Fruit fly (Drosophila melanogaster) whole organism, embryonic: ENCODE results near the gene AhcyL1.

Experiments used
- ATbp ChIP-seq: fragments of 200-800 bp; sonication (Bioruptor generic); optimal IDR thresholded peaks from 2 replicates; lab custom pipeline; 2017; ENCODE audit warnings: missing biosample characterization, mild to moderate bottlenecking, missing genetic modification characterization, missing genetic modification reagents
- Aef1 ChIP-seq: fragments of 200-800 bp; sonication (Bioruptor generic); IDR thresholded peaks from 3 replicates; pipeline ENCODE4 v1.3.6; 2022; ENCODE audit warnings: missing biosample characterization, missing genetic modification characterization
- Awh ChIP-seq: fragments of 200-800 bp; sonication (Bioruptor generic); IDR thresholded peaks from 2 replicates; pipeline ENCODE4, ENCODE4 v1.3.6; 2022; ENCODE audit warnings: missing biosample characterization, missing genetic modification characterization
- CG10147 ChIP-seq: fragments of 200-800 bp; sonication (Bioruptor generic); optimal IDR thresholded peaks from 2 replicates; lab custom pipeline; 2019; ENCODE audit warnings: missing biosample characterization, mild to moderate bottlenecking, missing genetic modification characterization, moderate library complexity
- CG10274 ChIP-seq: fragments of 200-800 bp; sonication (Bioruptor generic); optimal IDR thresholded peaks from 3 replicates; lab custom pipeline; 2017; ENCODE audit warnings: missing biosample characterization, mild to moderate bottlenecking, missing genetic modification characterization
- CG10565 ChIP-seq: fragments of 200-800 bp; sonication (Bioruptor generic); optimal IDR thresholded peaks from 3 replicates; lab custom pipeline; 2016; ENCODE audit warnings: missing biosample characterization, mild to moderate bottlenecking, missing genetic modification characterization
- CG13894 ChIP-seq: fragments of 200-800 bp; sonication (Bioruptor generic); optimal IDR thresholded peaks from 3 replicates; lab custom pipeline; 2018; ENCODE audit warnings: missing biosample characterization, mild to moderate bottlenecking, missing genetic modification characterization, moderate library complexity
- CG14014 ChIP-seq: fragments of 200-800 bp; sonication (Bioruptor generic); IDR thresholded peaks from 2 replicates; pipeline ENCODE4 v1.3.6; 2022; ENCODE audit warnings: missing biosample characterization, missing genetic modification characterization
- CG15073 ChIP-seq: fragments of 200-800 bp; sonication (Bioruptor generic); optimal IDR thresholded peaks from 2 replicates; lab custom pipeline; 2016; ENCODE audit warnings: missing biosample characterization, missing genetic modification characterization
- CG15479 ChIP-seq: fragments of 200-800 bp; sonication (Bioruptor generic); optimal IDR thresholded peaks from 3 replicates; lab custom pipeline; 2019; ENCODE audit warnings: missing biosample characterization, mild to moderate bottlenecking, missing genetic modification characterization, moderate library complexity
- CG16863 ChIP-seq: fragments of 200-800 bp; sonication (Bioruptor generic); optimal IDR thresholded peaks from 3 replicates; lab custom pipeline; 2016; ENCODE audit warnings: missing biosample characterization, missing genetic modification characterization
- CG17802 ChIP-seq: fragments of 200-800 bp; sonication (Bioruptor generic); optimal IDR thresholded peaks from 2 replicates; lab custom pipeline; 2018; ENCODE audit warnings: missing biosample characterization, mild to moderate bottlenecking, missing genetic modification characterization, moderate library complexity
- CG18476 ChIP-seq: fragments of 200-800 bp; sonication (Bioruptor generic); optimal IDR thresholded peaks from 2 replicates; lab custom pipeline; 2016; ENCODE audit warnings: missing biosample characterization, mild to moderate bottlenecking, missing genetic modification characterization
- CG18599 ChIP-seq: fragments of 200-800 bp; sonication (Bioruptor generic); optimal IDR thresholded peaks from 3 replicates; lab custom pipeline; 2017; ENCODE audit warnings: missing biosample characterization, missing genetic modification characterization, mild to moderate bottlenecking, moderate library complexity, missing genetic modification reagents
- CG31441 ChIP-seq: fragments of 200-800 bp; sonication (Bioruptor generic); IDR thresholded peaks from 2 replicates; pipeline ENCODE4 v1.3.6; 2022; ENCODE audit warnings: missing biosample characterization, missing genetic modification characterization
- CG3726 ChIP-seq: fragments of 200-800 bp; sonication (Bioruptor generic); IDR thresholded peaks from 3 replicates; pipeline ENCODE4, ENCODE4 v1.3.6; 2022; ENCODE audit warnings: missing biosample characterization, missing genetic modification characterization
- CG4707 ChIP-seq: fragments of 200-800 bp; sonication (Bioruptor generic); optimal IDR thresholded peaks from 2 replicates; lab custom pipeline; 2018; ENCODE audit warnings: missing biosample characterization, mild to moderate bottlenecking, missing genetic modification characterization, moderate library complexity
- CG6765 ChIP-seq: fragments of 200-800 bp; sonication (Bioruptor generic); optimal IDR thresholded peaks from 3 replicates; lab custom pipeline; 2017; ENCODE audit warnings: missing biosample characterization, mild to moderate bottlenecking, missing genetic modification characterization
- CG7987 ChIP-seq: fragments of 200-800 bp; sonication (Bioruptor generic); optimal IDR thresholded peaks from 2 replicates; lab custom pipeline; 2018; ENCODE audit warnings: missing biosample characterization, mild to moderate bottlenecking, missing genetic modification characterization, moderate library complexity
- CG8089 ChIP-seq: fragments of 200-800 bp; sonication (Bioruptor generic); optimal IDR thresholded peaks from 3 replicates; lab custom pipeline; 2016; ENCODE audit warnings: missing biosample characterization, missing genetic modification characterization
- CG8388 ChIP-seq: fragments of 200-800 bp; sonication (Bioruptor generic); optimal IDR thresholded peaks from 2 replicates; lab custom pipeline; 2019; ENCODE audit warnings: missing biosample characterization, mild to moderate bottlenecking, missing genetic modification characterization, moderate library complexity
- CG8478 ChIP-seq: fragments of >200 bp; optimal IDR thresholded peaks from 2 replicates; lab custom pipeline; 2018
- CG9932 ChIP-seq: fragments of 200-800 bp; sonication (Bioruptor generic); IDR thresholded peaks from 2 replicates; pipeline ENCODE4 v1.3.6; 2022; ENCODE audit warnings: missing biosample characterization, missing genetic modification characterization
- D19B ChIP-seq: fragments of 200-800 bp; sonication (Bioruptor generic); optimal IDR thresholded peaks from 2 replicates; lab custom pipeline; 2017; ENCODE audit warnings: missing biosample characterization, mild to moderate bottlenecking, missing genetic modification characterization
- Dad ChIP-seq: fragments of 200-800 bp; sonication (Bioruptor generic); optimal IDR thresholded peaks from 3 replicates; lab custom pipeline; 2016; ENCODE audit warnings: missing biosample characterization, missing genetic modification characterization
- Drgx ChIP-seq: fragments of 200-800 bp; sonication (Bioruptor generic); IDR thresholded peaks from 2 replicates; pipeline ENCODE4 v1.3.6; 2022; ENCODE audit warnings: missing biosample characterization, missing genetic modification characterization
- Elba2 ChIP-seq: fragments of 200-800 bp; sonication (Bioruptor generic); optimal IDR thresholded peaks from 3 replicates; lab custom pipeline; 2016; ENCODE audit warnings: missing biosample characterization, missing genetic modification characterization
- HmgD ChIP-seq: fragments of 200-800 bp; sonication (Bioruptor generic); optimal IDR thresholded peaks from 3 replicates; lab custom pipeline; 2016; ENCODE audit warnings: missing biosample characterization, missing genetic modification characterization
- MBD-R2 ChIP-seq: fragments of 200-800 bp; sonication (Bioruptor generic); IDR thresholded peaks from 2 replicates; pipeline ENCODE4 v1.3.6; 2022; ENCODE audit warnings: missing biosample characterization, missing genetic modification characterization
- NfI ChIP-seq: fragments of 200-800 bp; sonication (Bioruptor generic); optimal IDR thresholded peaks from 3 replicates; lab custom pipeline; 2018; ENCODE audit warnings: missing biosample characterization, mild to moderate bottlenecking, missing genetic modification characterization, moderate library complexity
- Optix ChIP-seq: fragments of 200-800 bp; sonication (Bioruptor generic); IDR thresholded peaks from 3 replicates; pipeline ENCODE4 v1.3.6; 2022; ENCODE audit warnings: missing biosample characterization, missing genetic modification characterization
- Ptx1 ChIP-seq: fragments of 200-800 bp; sonication (Bioruptor generic); IDR thresholded peaks from 2 replicates; pipeline ENCODE4 v1.3.6; 2022; ENCODE audit warnings: missing biosample characterization, missing genetic modification characterization
- Side ChIP-seq: fragments of 200-800 bp; sonication (Bioruptor generic); optimal IDR thresholded peaks from 2 replicates; lab custom pipeline; 2016; ENCODE audit warnings: missing biosample characterization, missing genetic modification characterization
- Sry-δ ChIP-seq: fragments of 200-800 bp; sonication (Bioruptor generic); optimal IDR thresholded peaks from 2 replicates; lab custom pipeline; 2016; ENCODE audit warnings: missing biosample characterization, missing genetic modification characterization
- Stat92E ChIP-seq, 3 experiments: fragments of >200 bp in 2 of 3; fragments of 200-800 bp in 1 of 3; sonication (Bioruptor generic) in 1 of 3; optimal IDR thresholded peaks; 2 replicates each; lab custom pipeline; 2017 to 2019; ENCODE audit warnings: missing biosample characterization in 3 of 3, missing genetic modification characterization in 3 of 3, mild to moderate bottlenecking in 1 of 3, moderate library complexity in 1 of 3
- ac ChIP-seq: fragments of 200-800 bp; sonication (Bioruptor generic); optimal IDR thresholded peaks from 3 replicates; lab custom pipeline; 2017; ENCODE audit warnings: missing biosample characterization, mild to moderate bottlenecking, missing genetic modification characterization
- ase ChIP-seq: fragments of 200-800 bp; sonication (Bioruptor generic); IDR thresholded peaks from 3 replicates; pipeline ENCODE4 v1.3.6; 2022; ENCODE audit warnings: missing biosample characterization, missing genetic modification characterization
- btn ChIP-seq: fragments of 200-800 bp; sonication (Bioruptor generic); optimal IDR thresholded peaks from 2 replicates; lab custom pipeline; 2016; ENCODE audit warnings: missing biosample characterization, missing genetic modification characterization
- da ChIP-seq: fragments of 200-800 bp; sonication (Bioruptor generic); optimal IDR thresholded peaks from 2 replicates; lab custom pipeline; 2016; ENCODE audit warnings: missing biosample characterization, missing genetic modification characterization
- gsb ChIP-seq: fragments of 200-800 bp; sonication (Bioruptor generic); IDR thresholded peaks from 2 replicates; pipeline ENCODE4 v1.3.6; 2022; ENCODE audit warnings: missing biosample characterization, missing genetic modification characterization
- insv ChIP-seq, 2 experiments: fragments of 200-800 bp; sonication (Bioruptor generic); optimal IDR thresholded peaks; 3 replicates each; lab custom pipeline; 2016 to 2018; ENCODE audit warnings: missing biosample characterization in 2 of 2, missing genetic modification characterization in 2 of 2
- klu ChIP-seq: fragments of 200-800 bp; sonication (Bioruptor generic); IDR thresholded peaks from 2 replicates; pipeline ENCODE4 v1.3.6; 2022; ENCODE audit warnings: missing biosample characterization, missing genetic modification characterization
- kni ChIP-seq: fragments of 200-800 bp; sonication (Bioruptor generic); optimal IDR thresholded peaks from 3 replicates; lab custom pipeline; 2017; ENCODE audit warnings: mild to moderate bottlenecking, missing biosample characterization, missing genetic modification reagents, missing genetic modification characterization
- lbe ChIP-seq: fragments of 200-800 bp; sonication (Bioruptor generic); optimal IDR thresholded peaks from 2 replicates; lab custom pipeline; 2016; ENCODE audit warnings: missing biosample characterization, mild to moderate bottlenecking, missing genetic modification characterization
- nom ChIP-seq: fragments of 200-800 bp; sonication (Bioruptor generic); optimal IDR thresholded peaks from 2 replicates; lab custom pipeline; 2017; ENCODE audit warnings: missing biosample characterization, missing genetic modification characterization, mild to moderate bottlenecking, moderate library complexity, missing genetic modification reagents
- repo ChIP-seq: fragments of 200-800 bp; sonication (Bioruptor generic); optimal IDR thresholded peaks from 2 replicates; lab custom pipeline; 2016; ENCODE audit warnings: missing biosample characterization, missing genetic modification characterization
- sens ChIP-seq: fragments of 200-800 bp; sonication (Bioruptor generic); peaks from one replicate; lab custom pipeline; 2016; ENCODE audit warnings: missing biosample characterization, missing genetic modification characterization
- ssp ChIP-seq: fragments of 200-800 bp; sonication (Bioruptor generic); IDR thresholded peaks from 2 replicates; pipeline ENCODE4 v1.3.6; 2022; ENCODE audit warnings: missing biosample characterization, missing genetic modification characterization
- stc ChIP-seq: fragments of 200-800 bp; sonication (Bioruptor generic); IDR thresholded peaks from 2 replicates; pipeline ENCODE4 v1.3.6; 2022; ENCODE audit warnings: missing biosample characterization, missing genetic modification characterization
- ttk ChIP-seq: fragments of 200-800 bp; sonication (Bioruptor generic); IDR thresholded peaks from 2 replicates; pipeline ENCODE4 v2.1.2; 2022; ENCODE audit warnings: missing biosample characterization, missing genetic modification characterization
- wdn ChIP-seq: fragments of 200-800 bp; sonication (Bioruptor generic); IDR thresholded peaks from 2 replicates; pipeline ENCODE4 v1.3.6; 2022; ENCODE audit warnings: missing biosample characterization, missing genetic modification characterization
- zen ChIP-seq: fragments of 200-800 bp; sonication (Bioruptor generic); optimal IDR thresholded peaks from 3 replicates; lab custom pipeline; 2018; ENCODE audit warnings: missing biosample characterization, mild to moderate bottlenecking, missing genetic modification characterization, moderate library complexity

AhcyL1 gene

dm6 chr3L:2820930-2821505 lies 48.9 kb upstream of the AhcyL1 start (continued):
- TF ChIP-seq CG4707, result peak; percentile 41
- TF ChIP-seq klu (GFP tag; lab: Robert Waterston, UW), result no peak
- TF ChIP-seq CG14014 (GFP tag; lab: Robert Waterston, UW), result no peak
- peak; percentile 46 for TF ChIP-seq Side
- peak; percentile 11 for TF ChIP-seq btn
- TF ChIP-seq CG8089 (GFP tag; lab: Kevin White, UChicago), result no peak
- no peak for TF ChIP-seq CG18476 (GFP tag; lab: Kevin White, UChicago)
- no peak for TF ChIP-seq Dad (GFP tag; lab: Kevin White, UChicago)
- TF ChIP-seq ase (GFP tag; lab: Robert Waterston, UW), result no peak
- no peak for TF ChIP-seq insv (GFP tag; optimal IDR thresholded peaks at IDR 0.05; lab: Kevin White, UChicago)
- no peak for TF ChIP-seq CG15479 (GFP tag; lab: Kevin White, UChicago)
- no peak for TF ChIP-seq CG10274 (GFP tag; lab: Kevin White, UChicago)
- TF ChIP-seq CG18599 (GFP tag; lab: Kevin White, UChicago), result peak; percentile 53
- TF ChIP-seq CG6765, result peak; percentile 54
- no peak for TF ChIP-seq MBD-R2 (GFP tag; lab: Robert Waterston, UW)
- TF ChIP-seq Elba2 (GFP tag; lab: Kevin White, UChicago), result no peak
- TF ChIP-seq CG7987 (GFP tag; lab: Kevin White, UChicago), result peak; percentile 39
- peak; percentile 99 for TF ChIP-seq nom
- peak; percentile 12 for TF ChIP-seq NfI (GFP tag; lab: Kevin White, UChicago)
- no peak for TF ChIP-seq CG15073 (GFP tag; lab: Kevin White, UChicago)
- TF ChIP-seq CG9932, result 0 out of 2 replicates have a peak, but pooled peaks have one; percentile 14
- TF ChIP-seq Stat92E (GFP tag; optimal IDR thresholded peaks at IDR 0.05; lab: Kevin White, UChicago), result peak in 1 of 3 experiments; percentile 2
- no peak for TF ChIP-seq gsb
- TF ChIP-seq ac, result no peak
- peak; percentile 24; the same call in 1 of the 2 replicates for TF ChIP-seq CG31441 (GFP tag; lab: Robert Waterston, UW)
- no peak for TF ChIP-seq CG8388
- peak; percentile 55 for TF ChIP-seq kni (GFP tag; lab: Kevin White, UChicago)
- TF ChIP-seq Drgx, result peak; percentile 84
- no peak for TF ChIP-seq repo (GFP tag; lab: Kevin White, UChicago)
- no peak for TF ChIP-seq Awh (GFP tag; lab: Robert Waterston, UW)
- TF ChIP-seq CG8478 (lab: Kevin White, UChicago), result no peak
- TF ChIP-seq D19B, result no peak
- no peak for TF ChIP-seq wdn (GFP tag; lab: Robert Waterston, UW)
- TF ChIP-seq ATbp (GFP tag; lab: Kevin White, UChicago), result no peak
- no peak for TF ChIP-seq sens
- no peak for TF ChIP-seq Sry-δ
- TF ChIP-seq CG13894 (tag; lab: Kevin White, UChicago), result peak; percentile 73
- TF ChIP-seq lbe (GFP tag; lab: Kevin White, UChicago), result peak; percentile 17
- no peak for TF ChIP-seq Ptx1 (GFP tag; lab: Robert Waterston, UW)
- TF ChIP-seq zen (tag; lab: Kevin White, UChicago), result no peak
- no peak for TF ChIP-seq CG10147 (GFP tag; lab: Kevin White, UChicago)
- no peak for TF ChIP-seq stc (GFP tag; lab: Robert Waterston, UW)
- no peak for TF ChIP-seq Aef1 (GFP tag; lab: Robert Waterston, UW)
- no peak for TF ChIP-seq da
- TF ChIP-seq CG10565 (GFP tag; lab: Kevin White, UChicago), result no peak
- no peak for TF ChIP-seq CG16863 (GFP tag; lab: Kevin White, UChicago)
- no peak for TF ChIP-seq ssp (GFP tag; lab: Robert Waterston, UW)
- no peak for TF ChIP-seq CG3726 (GFP tag; lab: Robert Waterston, UW)
- no peak for TF ChIP-seq ttk (GFP tag; lab: Robert Waterston, UW)
- TF ChIP-seq CG17802 (tag; lab: Kevin White, UChicago), result no peak
- no peak for TF ChIP-seq Optix
- no peak for TF ChIP-seq HmgD (GFP tag; lab: Kevin White, UChicago)
